Fruit fly (Drosophila melanogaster) whole organism, embryonic: ENCODE results near the gene RfC4.

Source experiments
- Blimp-1 ChIP-seq: fragments of 200-800 bp; sonication (Bioruptor generic); optimal IDR thresholded peaks from 3 replicates; lab custom pipeline; 2018; ENCODE audit warnings: missing biosample characterization, missing genetic modification characterization, mild to moderate bottlenecking, moderate library complexity, missing genetic modification reagents
- CG13296 ChIP-seq: fragments of 200-800 bp; sonication (Bioruptor generic); optimal IDR thresholded peaks from 3 replicates; lab custom pipeline; 2018; ENCODE audit warnings: missing biosample characterization, mild to moderate bottlenecking, missing genetic modification characterization
- CG13624 ChIP-seq: fragments of 200-800 bp; sonication (Bioruptor generic); optimal IDR thresholded peaks from 2 replicates; lab custom pipeline; 2016; ENCODE audit warnings: missing biosample characterization, missing genetic modification characterization
- CG14710 ChIP-seq: fragments of 200-800 bp; sonication (Bioruptor generic); optimal IDR thresholded peaks from 3 replicates; lab custom pipeline; 2019; ENCODE audit warnings: missing biosample characterization, mild to moderate bottlenecking, missing genetic modification characterization, moderate library complexity
- CG15269 ChIP-seq: fragments of 200-800 bp; sonication (Bioruptor generic); optimal IDR thresholded peaks from 2 replicates; lab custom pipeline; 2018; ENCODE audit warnings: missing biosample characterization, mild to moderate bottlenecking, missing genetic modification characterization, moderate library complexity
- CG15601 ChIP-seq: fragments of 200-800 bp; sonication (Bioruptor generic); optimal IDR thresholded peaks from 3 replicates; lab custom pipeline; 2019; ENCODE audit warnings: missing biosample characterization, mild to moderate bottlenecking, missing genetic modification characterization, moderate library complexity
- CG17186 ChIP-seq: fragments of 200-800 bp; sonication (Bioruptor generic); optimal IDR thresholded peaks from 3 replicates; lab custom pipeline; 2017; ENCODE audit warnings: missing biosample characterization, missing genetic modification reagents, missing genetic modification characterization
- CG18262 ChIP-seq: fragments of 200-800 bp; optimal IDR thresholded peaks from 3 replicates; lab custom pipeline; 2019; ENCODE audit warnings: missing biosample characterization, mild to moderate bottlenecking, missing genetic modification characterization, moderate library complexity
- CG1832 ChIP-seq: fragments of 200-800 bp; sonication (Bioruptor generic); optimal IDR thresholded peaks from 2 replicates; lab custom pipeline; 2017; ENCODE audit warnings: missing biosample characterization, mild to moderate bottlenecking, missing genetic modification characterization, inconsistent platforms
- CG18599 ChIP-seq: fragments of 200-800 bp; sonication (Bioruptor generic); optimal IDR thresholded peaks from 3 replicates; lab custom pipeline; 2017; ENCODE audit warnings: missing biosample characterization, missing genetic modification characterization, mild to moderate bottlenecking, moderate library complexity, missing genetic modification reagents
- CG32772 ChIP-seq: fragments of 200-800 bp; sonication (Bioruptor generic); IDR thresholded peaks from 2 replicates; pipeline ENCODE4 v1.3.6; 2022; ENCODE audit warnings: missing biosample characterization, missing genetic modification characterization
- CG3995 ChIP-seq: fragments of 200-800 bp; sonication (Bioruptor generic); optimal IDR thresholded peaks from 3 replicates; lab custom pipeline; 2016; ENCODE audit warnings: missing biosample characterization, missing genetic modification characterization
- CG5245 ChIP-seq: fragments of 200-800 bp; sonication (Bioruptor generic); optimal IDR thresholded peaks from 3 replicates; lab custom pipeline; 2016; ENCODE audit warnings: missing biosample characterization, missing genetic modification characterization
- Ets97D ChIP-seq: fragments of 200-800 bp; sonication (Bioruptor generic); optimal IDR thresholded peaks from 3 replicates; lab custom pipeline; 2016; ENCODE audit warnings: missing biosample characterization, missing genetic modification characterization
- HLHmδ ChIP-seq: fragments of 200-800 bp; sonication (Bioruptor generic); optimal IDR thresholded peaks from 2 replicates; lab custom pipeline; 2018; ENCODE audit warnings: missing biosample characterization, mild to moderate bottlenecking, missing genetic modification characterization, moderate library complexity
- Hr51 ChIP-seq, 2 experiments: fragments of 200-800 bp; sonication (Bioruptor generic); optimal IDR thresholded peaks; 2 replicates in 1 of 2; 3 replicates in 1 of 2; lab custom pipeline; 2016 to 2018; ENCODE audit warnings: missing biosample characterization in 2 of 2, missing genetic modification characterization in 2 of 2, mild to moderate bottlenecking in 1 of 2, moderate library complexity in 1 of 2
- Lhr ChIP-seq: fragments of 200-800 bp; sonication (Bioruptor generic); optimal IDR thresholded peaks from 3 replicates; lab custom pipeline; 2017; ENCODE audit warnings: mild to moderate bottlenecking, missing biosample characterization, missing genetic modification reagents, missing genetic modification characterization
- Med ChIP-seq: fragments of 200-800 bp; sonication (Bioruptor generic); peaks from one replicate; lab custom pipeline; 2016; ENCODE audit warnings: missing biosample characterization, missing genetic modification characterization, mild to moderate bottlenecking, inconsistent platforms, moderate library complexity
- Sry-β ChIP-seq: fragments of 200-800 bp; sonication (Bioruptor generic); optimal IDR thresholded peaks from 2 replicates; lab custom pipeline; 2018; ENCODE audit warnings: missing biosample characterization, mild to moderate bottlenecking, missing genetic modification characterization, moderate library complexity
- Stat92E ChIP-seq, 3 experiments: fragments of >200 bp in 2 of 3; fragments of 200-800 bp in 1 of 3; sonication (Bioruptor generic) in 1 of 3; optimal IDR thresholded peaks; 2 replicates each; lab custom pipeline; 2017 to 2019; ENCODE audit warnings: missing biosample characterization in 3 of 3, missing genetic modification characterization in 3 of 3, mild to moderate bottlenecking in 1 of 3, moderate library complexity in 1 of 3
- Vsx1 ChIP-seq: fragments of 200-800 bp; sonication (Bioruptor generic); optimal IDR thresholded peaks from 2 replicates; lab custom pipeline; 2017; ENCODE audit warnings: missing biosample characterization, mild to moderate bottlenecking, missing genetic modification characterization, missing genetic modification reagents
- Xbp1 ChIP-seq: fragments of 200-800 bp; sonication (Bioruptor generic); optimal IDR thresholded peaks from 3 replicates; lab custom pipeline; 2016; ENCODE audit warnings: missing biosample characterization, mild to moderate bottlenecking, missing genetic modification characterization
- ara ChIP-seq: fragments of 200-800 bp; sonication (Bioruptor generic); IDR thresholded peaks from 2 replicates; pipeline ENCODE4 v1.3.6; 2022; ENCODE audit warnings: missing biosample characterization, missing genetic modification characterization
- bcd ChIP-seq: fragments of 200-800 bp; sonication (Bioruptor generic); optimal IDR thresholded peaks from 2 replicates; lab custom pipeline; 2017; ENCODE audit warnings: missing biosample characterization, mild to moderate bottlenecking, missing genetic modification characterization
- dmrt99B ChIP-seq: fragments of 200-800 bp; sonication (Bioruptor generic); optimal IDR thresholded peaks from 2 replicates; lab custom pipeline; 2018; ENCODE audit warnings: missing biosample characterization, mild to moderate bottlenecking, missing genetic modification characterization, moderate library complexity
- exex ChIP-seq: fragments of 200-800 bp; sonication (Bioruptor generic); optimal IDR thresholded peaks from 4 replicates; lab custom pipeline; 2018; ENCODE audit warnings: missing biosample characterization, mild to moderate bottlenecking, missing genetic modification characterization, moderate library complexity
- grau ChIP-seq: fragments of 200-800 bp; optimal IDR thresholded peaks from 3 replicates; lab custom pipeline; 2019; ENCODE audit warnings: missing biosample characterization, mild to moderate bottlenecking, missing genetic modification characterization, moderate library complexity
- gt ChIP-seq: fragments of 200-800 bp; sonication (Bioruptor generic); IDR thresholded peaks from 2 replicates; pipeline ENCODE4 v1.3.6; 2022; ENCODE audit warnings: missing biosample characterization, missing genetic modification characterization
- hkb ChIP-seq, 2 experiments: fragments of 200-800 bp in 1 of 2; fragments of >200 bp in 1 of 2; sonication (Bioruptor generic) in 1 of 2; IDR thresholded peaks in 1 of 2; optimal IDR thresholded peaks in 1 of 2; 2 replicates each; pipeline versions ENCODE4 v1.3.6 to Lab custom; 2017 to 2022; ENCODE audit warnings: missing biosample characterization in 1 of 2, missing genetic modification characterization in 1 of 2
- kay ChIP-seq: fragments of 200-800 bp; sonication (Bioruptor generic); optimal IDR thresholded peaks from 2 replicates; lab custom pipeline; 2016; ENCODE audit warnings: missing biosample characterization, missing genetic modification characterization
- lmd ChIP-seq: fragments of 200-800 bp; sonication (Bioruptor generic); IDR thresholded peaks from 2 replicates; pipeline ENCODE4 v1.3.6; 2022; ENCODE audit warnings: missing biosample characterization, missing genetic modification characterization
- mld ChIP-seq: fragments of 200-800 bp; sonication (Bioruptor generic); IDR thresholded peaks from 3 replicates; pipeline ENCODE4 v1.3.6; 2022; ENCODE audit warnings: missing biosample characterization, missing genetic modification characterization; ENCODE audit not compliant: partially characterized antibody
- nerfin-2 ChIP-seq: fragments of 200-800 bp; sonication (Bioruptor generic); IDR thresholded peaks from 2 replicates; pipeline ENCODE4 v1.3.6; 2022; ENCODE audit warnings: missing biosample characterization, missing genetic modification characterization; ENCODE audit not compliant: partially characterized antibody
- pfk ChIP-seq: fragments of 200-800 bp; sonication (Bioruptor generic); optimal IDR thresholded peaks from 2 replicates; lab custom pipeline; 2018; ENCODE audit warnings: missing biosample characterization, mild to moderate bottlenecking, missing genetic modification characterization, moderate library complexity
- pho ChIP-seq: fragments of 200-800 bp; sonication (Bioruptor generic); optimal IDR thresholded peaks from 2 replicates; lab custom pipeline; 2016; ENCODE audit warnings: missing biosample characterization, missing genetic modification characterization
- pnt ChIP-seq: fragments of 200-800 bp; sonication (Bioruptor generic); optimal IDR thresholded peaks from 3 replicates; lab custom pipeline; 2016; ENCODE audit warnings: missing biosample characterization, missing genetic modification characterization
- row ChIP-seq: fragments of 200-800 bp; sonication (Bioruptor generic); IDR thresholded peaks from 3 replicates; pipeline ENCODE4 v1.3.6; 2022; ENCODE audit warnings: missing biosample characterization, missing genetic modification characterization
- stwl ChIP-seq: fragments of 200-800 bp; sonication (Bioruptor generic); optimal IDR thresholded peaks from 3 replicates; lab custom pipeline; 2018; ENCODE audit warnings: missing biosample characterization, mild to moderate bottlenecking, missing genetic modification characterization, moderate library complexity
- twi ChIP-seq: fragments of 200-800 bp; optimal IDR thresholded peaks from 2 replicates; lab custom pipeline; 2019; ENCODE audit warnings: missing biosample characterization, mild to moderate bottlenecking, missing genetic modification characterization, moderate library complexity
- vvl ChIP-seq: fragments of 200-800 bp; sonication (Bioruptor generic); IDR thresholded peaks from 2 replicates; pipeline ENCODE4 v1.3.6; 2022; ENCODE audit warnings: missing biosample characterization, missing genetic modification characterization

Gene RfC4

DNA sequence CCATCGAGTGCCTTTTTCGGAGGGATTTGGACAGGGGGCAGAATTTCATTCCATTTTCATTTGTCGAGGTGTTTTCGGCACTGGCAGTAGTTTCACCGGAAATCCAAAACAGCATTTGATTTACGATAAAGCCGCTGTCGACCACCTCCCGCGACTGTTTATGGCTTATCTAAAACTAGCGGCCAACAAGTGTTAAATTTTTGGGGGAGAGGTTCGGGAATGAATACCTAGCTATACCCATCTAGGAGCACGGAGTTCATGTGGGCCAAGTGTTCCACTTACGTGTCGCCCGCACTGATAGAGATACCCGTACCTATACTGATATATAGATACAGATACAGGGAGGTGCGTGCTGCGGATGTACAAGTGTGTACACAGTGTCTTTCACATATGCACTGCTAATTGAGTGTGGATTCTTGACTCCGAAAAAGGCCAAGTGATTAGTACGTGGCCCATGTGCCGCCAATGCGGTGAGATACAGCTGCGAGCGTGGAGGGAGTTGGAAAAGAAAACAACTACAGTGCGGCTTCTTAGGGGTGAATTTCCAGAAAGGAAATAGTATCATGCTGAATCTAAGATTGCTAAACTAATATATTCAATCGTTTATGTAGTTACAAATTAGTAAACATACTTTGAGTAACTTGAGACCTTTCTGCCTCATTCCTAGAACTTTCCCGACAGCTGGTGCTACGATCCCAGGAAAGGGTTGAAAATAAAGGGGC is 16.0 kb downstream of the RfC4 start (continued):
- peak; percentile 67 for TF ChIP-seq Vsx1 (GFP tag; lab: Kevin White, UChicago)
- no peak for TF ChIP-seq gt (GFP tag; lab: Robert Waterston, UW)
- peak; percentile 27 for TF ChIP-seq CG18262 (tag; lab: Kevin White, UChicago)
- 0 out of 2 replicates have a peak, but pooled peaks have one; percentile 20 for TF ChIP-seq ara (GFP tag; lab: Robert Waterston, UW)
- TF ChIP-seq grau = peak; percentile 82
- TF ChIP-seq nerfin-2 (GFP tag; lab: Robert Waterston, UW) = no peak
- no peak for TF ChIP-seq CG17186 (GFP tag; lab: Kevin White, UChicago)
- TF ChIP-seq CG15601 (tag; lab: Kevin White, UChicago) = no peak
- TF ChIP-seq CG14710 (tag; lab: Kevin White, UChicago) = peak; percentile 92
- no peak for TF ChIP-seq CG1832 (GFP tag; lab: Kevin White, UChicago)
- TF ChIP-seq pho = peak; percentile 8
- TF ChIP-seq row (GFP tag; lab: Robert Waterston, UW) = peak; percentile 30; the same call in 1 of the 3 replicates
- peak; percentile 3 for TF ChIP-seq Sry-β (GFP tag; lab: Kevin White, UChicago)
- TF ChIP-seq CG13624 (GFP tag; lab: Kevin White, UChicago) = no peak
- TF ChIP-seq CG5245 (GFP tag; lab: Kevin White, UChicago) = no peak
- TF ChIP-seq CG13296 (GFP tag; lab: Kevin White, UChicago) = no peak
- no peak for TF ChIP-seq Lhr (GFP tag; lab: Kevin White, UChicago)
- TF ChIP-seq hkb (optimal IDR thresholded peaks at IDR 0.05; lab: Kevin White, UChicago) = no peak
- TF ChIP-seq hkb (GFP tag; IDR thresholded peaks at IDR 0.05; lab: Robert Waterston, UW) = 0 out of 2 replicates have a peak, but pooled peaks have one; percentile 7
- no peak for TF ChIP-seq CG3995 (GFP tag; lab: Kevin White, UChicago)
- no peak for TF ChIP-seq lmd (GFP tag; lab: Robert Waterston, UW)
- no peak for TF ChIP-seq mld (GFP tag; lab: Robert Waterston, UW)
- peak; percentile 81 for TF ChIP-seq HLHmδ (GFP tag; lab: Kevin White, UChicago)
- TF ChIP-seq pfk (GFP tag; lab: Kevin White, UChicago) = peak; percentile 24
- peak; percentile 32 for TF ChIP-seq Xbp1
- peak; percentile 38 for TF ChIP-seq Med (GFP tag; lab: Kevin White, UChicago)
- TF ChIP-seq Ets97D (GFP tag; lab: Kevin White, UChicago) = peak; percentile 4
- peak; percentile 39 for TF ChIP-seq vvl (GFP tag; lab: Robert Waterston, UW)
- peak; percentile 39 for TF ChIP-seq stwl (tag; lab: Kevin White, UChicago)
- TF ChIP-seq CG18599 = peak; percentile 12
- TF ChIP-seq bcd (GFP tag; lab: Kevin White, UChicago) = peak; percentile 9
- peak; percentile 49 for TF ChIP-seq exex (tag; lab: Kevin White, UChicago)
- peak; percentile 88 for TF ChIP-seq twi
- TF ChIP-seq pnt (GFP tag; lab: Kevin White, UChicago) = no peak
- no peak for TF ChIP-seq kay (GFP tag; lab: Kevin White, UChicago)
- peak; percentile 5 for TF ChIP-seq dmrt99B

DNA sequence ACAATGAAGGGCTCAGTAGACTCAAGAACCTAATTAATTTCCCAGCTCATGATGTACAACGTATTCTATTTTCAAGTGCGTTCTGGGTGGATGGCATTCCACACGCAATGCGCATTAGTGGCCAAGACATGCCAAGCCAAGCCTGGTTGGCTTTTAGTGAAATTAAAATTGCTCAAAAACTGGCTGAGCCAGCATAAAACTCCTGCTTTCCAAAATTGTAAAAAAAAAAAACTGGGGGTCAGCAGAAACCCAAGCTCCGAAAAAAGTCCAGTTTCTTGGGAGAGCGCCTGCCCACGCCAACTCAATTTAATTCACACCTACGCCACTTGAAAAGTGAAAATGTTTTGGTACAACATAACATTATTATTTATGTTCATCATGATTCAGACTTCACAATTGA is 17.5 kb downstream of the RfC4 start:
- TF ChIP-seq CG15269 (tag; lab: Kevin White, UChicago) (no peak), Blimp-1 (peak; percentile 47), CG32772 (GFP tag; lab: Robert Waterston, UW) (0 out of 2 replicates have a peak, but pooled peaks have one; percentile 11), Hr51 (GFP tag; optimal IDR thresholded peaks at IDR 0.05; lab: Kevin White, UChicago) (no peak), Stat92E (GFP tag; optimal IDR thresholded peaks at IDR 0.05; lab: Kevin White, UChicago) (peak in 1 of 3 experiments; percentile 3)
